Fruit fly (Drosophila melanogaster) whole organism, embryonic: ENCODE data around the gene CG7264.

Source experiments
- Antp ChIP-seq: fragments of 200-800 bp; sonication (Bioruptor generic); optimal IDR thresholded peaks from 3 replicates; lab custom pipeline; 2016; ENCODE audit warnings: missing biosample characterization, missing genetic modification characterization
- CG10274 ChIP-seq: fragments of 200-800 bp; sonication (Bioruptor generic); optimal IDR thresholded peaks from 3 replicates; lab custom pipeline; 2017; ENCODE audit warnings: missing biosample characterization, mild to moderate bottlenecking, missing genetic modification characterization
- CG10366 ChIP-seq: fragments of 200-800 bp; sonication (Bioruptor generic); IDR thresholded peaks from 2 replicates; pipeline ENCODE4 v1.3.6; 2022; ENCODE audit warnings: missing biosample characterization, missing genetic modification characterization
- CG10543 ChIP-seq: fragments of 200-800 bp; sonication (Bioruptor generic); optimal IDR thresholded peaks from 3 replicates; lab custom pipeline; 2017; ENCODE audit warnings: missing biosample characterization, mild to moderate bottlenecking, missing genetic modification characterization, moderate library complexity
- CG11560 ChIP-seq: fragments of 200-800 bp; sonication (Bioruptor generic); IDR thresholded peaks from 3 replicates; pipeline ENCODE4 v1.3.6; 2022; ENCODE audit warnings: missing biosample characterization, missing genetic modification characterization
- CG12236 ChIP-seq: fragments of 200-800 bp; sonication (Bioruptor generic); optimal IDR thresholded peaks from 2 replicates; lab custom pipeline; 2016; ENCODE audit warnings: missing biosample characterization, missing genetic modification characterization
- CG12299 ChIP-seq: fragments of 200-800 bp; sonication (Bioruptor generic); optimal IDR thresholded peaks from 2 replicates; lab custom pipeline; 2018; ENCODE audit warnings: missing biosample characterization, mild to moderate bottlenecking, missing genetic modification characterization
- CG12769 ChIP-seq: fragments of 200-800 bp; sonication (Bioruptor generic); optimal IDR thresholded peaks from 2 replicates; lab custom pipeline; 2019; ENCODE audit warnings: missing biosample characterization, mild to moderate bottlenecking, missing genetic modification characterization, moderate library complexity
- CG14050 ChIP-seq: fragments of 200-800 bp; sonication (Bioruptor generic); IDR thresholded peaks from 3 replicates; pipeline ENCODE4 v1.3.6; 2022; ENCODE audit warnings: missing biosample characterization, missing genetic modification characterization
- CG16813 ChIP-seq: fragments of 200-800 bp; sonication (Bioruptor generic); IDR thresholded peaks from 3 replicates; pipeline ENCODE4 v1.3.6; 2022; ENCODE audit warnings: missing biosample characterization, missing genetic modification characterization; ENCODE audit not compliant: partially characterized antibody
- CG17361 ChIP-seq: fragments of 200-800 bp; sonication (Bioruptor generic); IDR thresholded peaks from 3 replicates; pipeline ENCODE4 v1.3.6; 2022; ENCODE audit warnings: missing biosample characterization, missing genetic modification characterization
- CG31365 ChIP-seq: fragments of 200-800 bp; sonication (Bioruptor generic); optimal IDR thresholded peaks from 2 replicates; lab custom pipeline; 2018; ENCODE audit warnings: missing biosample characterization, mild to moderate bottlenecking, missing genetic modification characterization
- CG33557 ChIP-seq: fragments of 200-800 bp; sonication (Bioruptor generic); optimal IDR thresholded peaks from 2 replicates; lab custom pipeline; 2019; ENCODE audit warnings: missing biosample characterization, mild to moderate bottlenecking, missing genetic modification characterization, moderate library complexity
- CG34224 ChIP-seq: fragments of 200-800 bp; sonication (Bioruptor generic); IDR thresholded peaks from 3 replicates; pipeline ENCODE4 v1.3.6; 2022; ENCODE audit warnings: missing biosample characterization, missing genetic modification characterization; ENCODE audit not compliant: partially characterized antibody
- CG4328 ChIP-seq: fragments of 200-800 bp; sonication (Bioruptor generic); optimal IDR thresholded peaks from 3 replicates; lab custom pipeline; 2017; ENCODE audit warnings: missing biosample characterization, missing genetic modification reagents, missing genetic modification characterization
- CG4707 ChIP-seq: fragments of 200-800 bp; sonication (Bioruptor generic); optimal IDR thresholded peaks from 2 replicates; lab custom pipeline; 2018; ENCODE audit warnings: missing biosample characterization, mild to moderate bottlenecking, missing genetic modification characterization, moderate library complexity
- CG6175 ChIP-seq: fragments of 200-800 bp; sonication (Bioruptor generic); IDR thresholded peaks from 3 replicates; pipeline ENCODE4 v1.3.6; 2022; ENCODE audit warnings: missing biosample characterization, missing genetic modification characterization
- CG6654 ChIP-seq: fragments of 200-800 bp; sonication (Bioruptor generic); optimal IDR thresholded peaks from 2 replicates; lab custom pipeline; 2017; ENCODE audit warnings: missing biosample characterization, mild to moderate bottlenecking, missing genetic modification characterization
- CG6683 ChIP-seq: fragments of 200-800 bp; sonication (Bioruptor generic); optimal IDR thresholded peaks from 2 replicates; lab custom pipeline; 2017; ENCODE audit warnings: missing biosample characterization, mild to moderate bottlenecking, missing genetic modification characterization, missing genetic modification reagents
- CG7745 ChIP-seq: fragments of 200-800 bp; sonication (Bioruptor generic); optimal IDR thresholded peaks from 2 replicates; lab custom pipeline; 2018; ENCODE audit warnings: missing biosample characterization, mild to moderate bottlenecking, missing genetic modification characterization, moderate library complexity
- CG8290 ChIP-seq, 3 experiments: fragments of 200-800 bp; sonication (Bioruptor generic); optimal IDR thresholded peaks; 2 replicates each; lab custom pipeline; 2016 to 2019; ENCODE audit warnings: missing biosample characterization in 3 of 3, missing genetic modification characterization in 3 of 3, mild to moderate bottlenecking in 2 of 3, moderate library complexity in 1 of 3
- Deaf1 ChIP-seq: fragments of 200-800 bp; optimal IDR thresholded peaks from 3 replicates; lab custom pipeline; 2019; ENCODE audit warnings: missing biosample characterization, mild to moderate bottlenecking, missing genetic modification characterization, moderate library complexity
- Dip2 ChIP-seq: fragments of 200-800 bp; sonication (Bioruptor generic); IDR thresholded peaks from 2 replicates; pipeline ENCODE4 v1.3.6; 2022; ENCODE audit warnings: missing biosample characterization, missing genetic modification characterization
- Doc2 ChIP-seq: fragments of 200-800 bp; sonication (Bioruptor generic); IDR thresholded peaks from 2 replicates; pipeline ENCODE4 v1.3.6; 2022; ENCODE audit warnings: missing biosample characterization, missing genetic modification characterization
- HLH4C ChIP-seq: fragments of 200-800 bp; sonication (Bioruptor generic); IDR thresholded peaks from 3 replicates; pipeline ENCODE4 v1.3.6; 2022; ENCODE audit warnings: missing biosample characterization, missing genetic modification characterization; ENCODE audit not compliant: partially characterized antibody
- Hr51 ChIP-seq, 2 experiments: fragments of 200-800 bp; sonication (Bioruptor generic); optimal IDR thresholded peaks; 2 replicates in 1 of 2; 3 replicates in 1 of 2; lab custom pipeline; 2016 to 2018; ENCODE audit warnings: missing biosample characterization in 2 of 2, missing genetic modification characterization in 2 of 2, mild to moderate bottlenecking in 1 of 2, moderate library complexity in 1 of 2
- Rx ChIP-seq: fragments of 200-800 bp; sonication (Bioruptor generic); IDR thresholded peaks from 2 replicates; pipeline ENCODE4 v1.3.6; 2022; ENCODE audit warnings: missing biosample characterization, missing genetic modification characterization
- Sox100B ChIP-seq: fragments of 200-800 bp; sonication (Bioruptor generic); optimal IDR thresholded peaks from 3 replicates; lab custom pipeline; 2018; ENCODE audit warnings: missing biosample characterization, mild to moderate bottlenecking, missing genetic modification characterization
- TFAM ChIP-seq: fragments of 200-800 bp; sonication (Bioruptor generic); optimal IDR thresholded peaks from 2 replicates; lab custom pipeline; 2017; ENCODE audit warnings: missing biosample characterization, missing genetic modification characterization, inconsistent platforms
- bab2 ChIP-seq: fragments of 200-800 bp; sonication (Bioruptor generic); optimal IDR thresholded peaks from 2 replicates; lab custom pipeline; 2016; ENCODE audit warnings: missing biosample characterization, missing genetic modification characterization
- btn ChIP-seq: fragments of 200-800 bp; sonication (Bioruptor generic); optimal IDR thresholded peaks from 2 replicates; lab custom pipeline; 2016; ENCODE audit warnings: missing biosample characterization, missing genetic modification characterization
- chinmo ChIP-seq: fragments of 200-800 bp; sonication (Bioruptor generic); IDR thresholded peaks from 4 replicates; pipeline ENCODE4 v1.3.6; 2022; ENCODE audit warnings: missing biosample characterization, missing genetic modification characterization; ENCODE audit not compliant: partially characterized antibody
- crc ChIP-seq: fragments of 200-800 bp; sonication (Bioruptor generic); optimal IDR thresholded peaks from 2 replicates; lab custom pipeline; 2016; ENCODE audit warnings: missing biosample characterization, missing genetic modification characterization
- esg ChIP-seq: fragments of 200-800 bp; sonication (Bioruptor generic); conservative IDR thresholded peaks from 2 replicates; pipeline ENCODE4 v1.3.6; 2022; ENCODE audit warnings: missing biosample characterization, missing genetic modification characterization
- fd102C ChIP-seq: fragments of 200-800 bp; sonication (Bioruptor generic); optimal IDR thresholded peaks from 2 replicates; lab custom pipeline; 2018; ENCODE audit warnings: missing biosample characterization, mild to moderate bottlenecking, missing genetic modification characterization, moderate library complexity
- ftz-f1 ChIP-seq: fragments of 200-800 bp; sonication (Bioruptor generic); optimal IDR thresholded peaks from 2 replicates; lab custom pipeline; 2016; ENCODE audit warnings: missing biosample characterization, missing genetic modification characterization
- her ChIP-seq: fragments of 200-800 bp; sonication (Bioruptor generic); optimal IDR thresholded peaks from 2 replicates; lab custom pipeline; 2016; ENCODE audit warnings: missing biosample characterization, missing genetic modification characterization
- klu ChIP-seq: fragments of 200-800 bp; sonication (Bioruptor generic); IDR thresholded peaks from 2 replicates; pipeline ENCODE4 v1.3.6; 2022; ENCODE audit warnings: missing biosample characterization, missing genetic modification characterization
- kni ChIP-seq: fragments of 200-800 bp; sonication (Bioruptor generic); optimal IDR thresholded peaks from 3 replicates; lab custom pipeline; 2017; ENCODE audit warnings: mild to moderate bottlenecking, missing biosample characterization, missing genetic modification reagents, missing genetic modification characterization
- knrl ChIP-seq: fragments of 200-800 bp; sonication (Bioruptor generic); IDR thresholded peaks from 3 replicates; pipeline ENCODE4 v1.3.6; 2022; ENCODE audit warnings: missing biosample characterization, missing genetic modification characterization; ENCODE audit not compliant: partially characterized antibody
- lmd ChIP-seq: fragments of 200-800 bp; sonication (Bioruptor generic); IDR thresholded peaks from 2 replicates; pipeline ENCODE4 v1.3.6; 2022; ENCODE audit warnings: missing biosample characterization, missing genetic modification characterization
- mld ChIP-seq: fragments of 200-800 bp; sonication (Bioruptor generic); IDR thresholded peaks from 3 replicates; pipeline ENCODE4 v1.3.6; 2022; ENCODE audit warnings: missing biosample characterization, missing genetic modification characterization; ENCODE audit not compliant: partially characterized antibody
- nerfin-1 ChIP-seq: fragments of 200-800 bp; sonication (Bioruptor generic); optimal IDR thresholded peaks from 3 replicates; lab custom pipeline; 2019; ENCODE audit warnings: missing biosample characterization, mild to moderate bottlenecking, missing genetic modification characterization, moderate library complexity
- schlank ChIP-seq: fragments of 200-800 bp; sonication (Bioruptor generic); optimal IDR thresholded peaks from 2 replicates; lab custom pipeline; 2018; ENCODE audit warnings: missing biosample characterization, mild to moderate bottlenecking, missing genetic modification characterization
- slou ChIP-seq: fragments of 200-800 bp; sonication (Bioruptor generic); optimal IDR thresholded peaks from 3 replicates; lab custom pipeline; 2016; ENCODE audit warnings: missing biosample characterization, missing genetic modification characterization
- sr ChIP-seq: fragments of 200-800 bp; sonication (Bioruptor generic); IDR thresholded peaks from 3 replicates; pipeline ENCODE4 v1.3.6; 2022; ENCODE audit warnings: missing biosample characterization, missing genetic modification characterization
- tll ChIP-seq, 2 experiments: fragments of 200-800 bp in 1 of 2; fragments of >200 bp in 1 of 2; sonication (Bioruptor generic) in 1 of 2; optimal IDR thresholded peaks; 2 replicates each; lab custom pipeline; 2017 to 2019; ENCODE audit warnings: missing biosample characterization in 2 of 2, missing genetic modification characterization in 2 of 2, mild to moderate bottlenecking in 1 of 2, moderate library complexity in 1 of 2
- trh ChIP-seq: fragments of 200-800 bp; sonication (Bioruptor generic); optimal IDR thresholded peaks from 2 replicates; lab custom pipeline; 2016; ENCODE audit warnings: missing biosample characterization, missing genetic modification characterization
- twi ChIP-seq: fragments of 200-800 bp; optimal IDR thresholded peaks from 2 replicates; lab custom pipeline; 2019; ENCODE audit warnings: missing biosample characterization, mild to moderate bottlenecking, missing genetic modification characterization, moderate library complexity

Gene CG7264

dm6 chr3L:11825560-11826153 lies 3.2 kb upstream of the CG7264 start, which contains the start of gene CG32095 (continued):
- TF ChIP-seq Deaf1, result no peak
- TF ChIP-seq CG10543, result no peak
- TF ChIP-seq CG12299 (tag; lab: Kevin White, UChicago), result no peak
- TF ChIP-seq CG6683 (GFP tag; lab: Kevin White, UChicago), result no peak
- TF ChIP-seq Rx (GFP tag; lab: Robert Waterston, UW), result no peak
- TF ChIP-seq trh (GFP tag; lab: Kevin White, UChicago), result no peak
- TF ChIP-seq twi (tag; lab: Kevin White, UChicago), result no peak
- no peak for TF ChIP-seq klu (GFP tag; lab: Robert Waterston, UW)
- no peak for TF ChIP-seq CG10366 (GFP tag; lab: Robert Waterston, UW)
- no peak for TF ChIP-seq CG33557 (GFP tag; lab: Kevin White, UChicago)
- no peak for TF ChIP-seq Dip2 (GFP tag; lab: Robert Waterston, UW)
- no peak for TF ChIP-seq Hr51 (GFP tag; optimal IDR thresholded peaks at IDR 0.05; lab: Kevin White, UChicago)
- no peak for TF ChIP-seq schlank
- TF ChIP-seq CG8290 (GFP tag; optimal IDR thresholded peaks at IDR 0.05; lab: Kevin White, UChicago), result no peak
- no peak for TF ChIP-seq CG8290 (tag; optimal IDR thresholded peaks at IDR 0.05; lab: Kevin White, UChicago)
- TF ChIP-seq btn (GFP tag; lab: Kevin White, UChicago), result no peak
- peak; percentile 72; the same call in 2 of the 3 replicates for TF ChIP-seq HLH4C (GFP tag; lab: Robert Waterston, UW)
- no peak for TF ChIP-seq kni (GFP tag; lab: Kevin White, UChicago)
- no peak for TF ChIP-seq CG12236 (GFP tag; lab: Kevin White, UChicago)
- 0 out of 4 replicates have a peak, but pooled peaks have one; percentile 14 for TF ChIP-seq chinmo
- no peak for TF ChIP-seq CG7745 (tag; lab: Kevin White, UChicago)
- TF ChIP-seq Antp (GFP tag; lab: Kevin White, UChicago), result no peak
- TF ChIP-seq lmd (GFP tag; lab: Robert Waterston, UW), result no peak
- TF ChIP-seq slou (GFP tag; lab: Kevin White, UChicago), result no peak
- TF ChIP-seq CG14050 (GFP tag; lab: Robert Waterston, UW), result no peak
- no peak for TF ChIP-seq esg
- no peak for TF ChIP-seq ftz-f1 (GFP tag; lab: Kevin White, UChicago)
- TF ChIP-seq CG17361, result 0 out of 3 replicates have a peak, but pooled peaks have one; percentile 12
- no peak for TF ChIP-seq her
- TF ChIP-seq bab2 (GFP tag; lab: Kevin White, UChicago), result no peak
- TF ChIP-seq CG10274 (GFP tag; lab: Kevin White, UChicago), result no peak
- no peak for TF ChIP-seq CG4328 (GFP tag; lab: Kevin White, UChicago)
- no peak; the same call in 2 of the 3 replicates for TF ChIP-seq CG11560 (tag; lab: Robert Waterston, UW)
- no peak for TF ChIP-seq crc
- TF ChIP-seq sr (GFP tag; lab: Robert Waterston, UW), result no peak
- no peak for TF ChIP-seq fd102C (GFP tag; lab: Kevin White, UChicago)
- TF ChIP-seq CG6175 (GFP tag; lab: Robert Waterston, UW), result no peak
- TF ChIP-seq knrl (GFP tag; lab: Robert Waterston, UW), result peak; percentile 70; the same call in 2 of the 3 replicates
- TF ChIP-seq Sox100B (GFP tag; lab: Kevin White, UChicago), result no peak
- no peak for TF ChIP-seq CG31365 (tag; lab: Kevin White, UChicago)
- TF ChIP-seq mld, result peak; percentile 56; the same call in 1 of the 3 replicates
- TF ChIP-seq tll (GFP tag; optimal IDR thresholded peaks at IDR 0.05; lab: Kevin White, UChicago), result no peak
- no peak for TF ChIP-seq CG4707 (GFP tag; lab: Kevin White, UChicago)
- no peak for TF ChIP-seq nerfin-1 (tag; lab: Kevin White, UChicago)
- TF ChIP-seq CG6654 (GFP tag; lab: Kevin White, UChicago), result no peak
- no peak for TF ChIP-seq TFAM (GFP tag; lab: Kevin White, UChicago)
- TF ChIP-seq Doc2, result no peak
- TF ChIP-seq CG16813 (GFP tag; lab: Robert Waterston, UW), result peak; percentile 76
- peak; percentile 80 for TF ChIP-seq CG34224 (GFP tag; lab: Robert Waterston, UW)
- TF ChIP-seq CG12769 (tag; lab: Kevin White, UChicago), result no peak
